Worm (Caenorhabditis elegans): ENCODE results near the gene C23H4.8.
A peak's percentile ranks its signal among the peaks of the same experiment; 100 is the strongest.

Gene C23H4.8

DNA sequence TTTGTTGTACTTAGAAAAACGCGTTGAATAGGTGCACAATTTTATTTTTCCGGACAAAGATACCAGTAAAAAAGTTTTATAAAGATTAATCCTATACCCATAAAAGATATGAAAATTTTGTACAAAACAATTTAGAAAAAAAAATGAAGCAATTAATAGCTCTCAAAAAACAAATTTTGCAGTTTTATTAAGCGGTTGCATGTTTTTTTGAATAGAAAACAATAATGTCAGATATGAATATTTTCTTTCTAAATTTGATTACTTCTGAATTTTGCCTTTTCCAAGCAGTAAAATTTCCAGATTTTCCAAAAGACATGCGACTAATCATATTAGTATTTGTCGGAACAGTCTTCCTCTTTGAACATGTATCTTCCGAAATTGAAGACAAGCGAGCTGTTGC, at the start of gene C23H4.8:
Gene C23H4.8 (plus strand): TSS at position 301 of the 400 bp plus-strand sequence.
- TF ChIP-seq zag-1 (tag; optimal IDR thresholded peaks at IDR 0.05) (no peak), fkh-10 (GFP tag; optimal IDR thresholded peaks at IDR 0.05) (no peak), nhr-48 (tag; optimal IDR thresholded peaks at IDR 0.05) (no peak), daf-8 (GFP tag; IDR thresholded peaks at IDR 0.05) (no peak), nhr-6 (tag; optimal IDR thresholded peaks at IDR 0.05) (no peak), lin-29 (GFP tag; IDR thresholded peaks at IDR 0.05) (no peak), ztf-11 (tag; optimal IDR thresholded peaks at IDR 0.05) (no peak), aly-2 (tag; optimal IDR thresholded peaks at IDR 0.05) (no peak), spr-3 (GFP tag; optimal IDR thresholded peaks at IDR 0.05) (no peak), tra-1 (GFP tag; IDR thresholded peaks at IDR 0.05) (no peak), egl-43 (GFP tag; IDR thresholded peaks at IDR 0.05) (no peak), vab-7 (GFP tag; IDR thresholded peaks at IDR 0.05) (no peak), nhr-10 (tag; optimal IDR thresholded peaks at IDR 0.05) (no peak)

DNA sequence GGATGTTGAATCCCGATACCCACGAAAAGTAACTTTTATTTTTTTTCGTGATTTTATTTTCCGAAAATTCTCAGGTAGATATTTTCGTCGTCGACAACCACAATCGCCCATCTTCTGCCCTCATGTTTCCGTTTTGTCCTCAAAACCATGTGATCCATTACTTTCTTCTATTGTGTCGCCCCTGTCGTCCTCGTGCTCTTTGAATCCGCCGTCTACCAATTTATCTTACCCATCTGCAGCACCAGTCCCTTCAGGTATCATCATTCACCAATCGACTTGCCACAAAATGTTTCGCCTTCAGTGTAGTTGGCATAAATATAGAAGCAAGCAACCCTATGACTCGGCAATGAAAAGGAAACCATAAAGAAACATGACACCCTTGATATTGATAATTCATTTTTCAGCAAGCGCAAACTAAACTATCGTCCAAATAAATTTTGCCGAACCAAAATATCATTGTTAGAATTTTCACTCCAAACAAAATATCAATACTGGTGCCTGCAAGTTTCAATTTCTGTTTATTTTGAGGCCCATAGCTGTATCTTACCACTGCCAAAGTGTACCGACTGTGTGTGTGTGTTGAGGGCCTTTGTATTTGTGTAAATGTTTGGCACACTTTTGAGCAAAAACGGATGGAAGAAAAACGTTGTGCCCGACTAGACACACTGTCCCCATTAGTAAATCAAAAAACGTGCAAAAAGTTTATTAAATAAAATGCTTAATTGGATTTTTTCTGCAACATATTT, 49.2 kb upstream of the C23H4.8 start:
- TF ChIP-seq hlh-30 (tag; optimal IDR thresholded peaks at IDR 0.05; ENCODE audit: insufficient read depth) (peak; percentile 71), ceh-44 (GFP tag; IDR thresholded peaks at IDR 0.05) (no peak), unc-62 (GFP tag; optimal IDR thresholded peaks at IDR 0.05 in 1 of 2) (peak in 1 of 2 experiments; percentile 72), unc-62 (tag; optimal IDR thresholded peaks at IDR 0.05) (no peak), ama-1 (optimal IDR thresholded peaks at IDR 0.05) (no peak)

DNA sequence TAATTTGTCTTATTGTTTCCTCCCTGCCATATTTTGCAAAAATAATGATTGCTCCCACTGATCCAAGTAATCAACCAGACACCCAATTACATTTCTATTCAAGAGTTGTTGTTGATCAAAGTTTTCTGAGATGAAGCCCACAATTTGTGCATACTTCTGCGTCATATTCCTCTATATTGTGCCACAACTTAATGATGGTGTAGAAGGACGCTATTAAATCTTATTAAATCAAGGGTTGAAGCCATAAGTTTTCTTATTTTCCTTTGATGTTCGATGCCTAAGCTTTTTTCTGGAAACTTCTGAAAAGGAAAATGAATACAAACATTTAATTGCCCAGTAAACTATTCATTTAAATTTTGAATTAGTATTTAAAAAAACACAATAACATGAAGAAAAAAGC, 48.3 kb upstream of the C23H4.8 start:
- 0 out of 2 replicates have a peak, but pooled peaks have one; percentile 25 for TF ChIP-seq zfp-3 (GFP tag; conservative IDR thresholded peaks at IDR 0.05)
- TF ChIP-seq aha-1 (tag) = peak; percentile 98
- no peak for TF ChIP-seq ZK546.5 (tag; optimal IDR thresholded peaks at IDR 0.05)

DNA sequence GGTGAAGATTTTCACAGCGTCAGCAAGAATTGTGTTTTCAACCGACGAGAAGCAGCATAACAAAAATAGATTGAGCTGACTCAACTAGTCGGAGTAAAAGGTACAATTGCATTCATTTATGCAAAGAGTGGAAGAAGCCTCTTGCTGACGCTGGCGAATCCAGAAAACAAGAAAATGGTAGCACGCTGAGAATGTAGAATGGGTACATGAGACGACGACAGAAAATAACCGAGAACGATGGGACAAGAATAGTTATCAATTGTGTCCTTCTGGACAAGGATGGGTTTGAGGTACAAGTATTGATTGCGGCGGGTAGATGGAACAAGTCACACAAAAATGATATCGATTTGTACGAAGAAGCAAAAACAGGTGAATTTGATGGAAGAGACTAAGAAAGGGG, 47.7 kb upstream of the C23H4.8 start:
- TF ChIP-seq nhr-25 (tag; optimal IDR thresholded peaks at IDR 0.05; ENCODE audit: borderline replicate concordance, insufficient read depth) (peak; percentile 5), php-3 (GFP tag; IDR thresholded peaks at IDR 0.05) (no peak), ceh-82 (tag; optimal IDR thresholded peaks at IDR 0.05) (no peak), sdz-12 (GFP tag; optimal IDR thresholded peaks at IDR 0.05) (no peak), T26A8.4 (GFP tag; IDR thresholded peaks at IDR 0.05) (0 out of 2 replicates have a peak, but pooled peaks have one; percentile 16), gei-8 (GFP tag; optimal IDR thresholded peaks at IDR 0.05) (peak; percentile 21), lin-15B (tag; optimal IDR thresholded peaks at IDR 0.05) (no peak)

DNA sequence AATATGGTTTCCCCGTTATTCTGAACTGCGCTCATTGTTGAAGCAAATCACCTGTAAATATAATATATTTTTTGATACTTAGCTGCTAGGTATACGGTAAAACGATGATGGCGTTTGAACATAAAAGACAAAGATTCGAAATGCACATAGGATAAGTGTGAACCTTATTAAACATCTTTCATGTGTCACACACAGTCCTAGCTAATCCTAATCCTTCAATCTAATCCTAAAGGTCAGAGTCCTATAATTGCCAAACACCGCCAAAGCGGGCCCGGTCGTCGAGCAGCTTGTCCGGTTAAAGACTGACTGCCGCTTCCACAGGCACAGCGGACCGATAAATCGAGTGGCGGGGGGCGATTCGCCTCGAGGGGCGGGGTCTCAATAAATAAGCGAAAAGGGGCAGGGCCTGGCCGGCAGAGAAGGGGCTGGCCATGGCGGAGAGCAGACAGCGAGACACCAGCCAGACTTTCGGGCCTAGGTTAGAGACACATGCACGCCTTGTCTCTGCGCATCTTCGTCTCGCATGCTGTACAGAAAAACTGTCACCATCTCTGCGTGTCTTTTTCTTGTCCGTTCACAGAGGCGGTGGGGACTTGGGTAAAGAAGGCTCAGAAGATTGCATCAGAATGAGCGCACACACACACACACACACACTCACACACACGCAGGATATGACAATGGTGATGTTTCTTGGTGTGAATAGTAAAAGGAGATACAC, 45.3 kb upstream of the C23H4.8 start, which contains the start of gene F57G12.1:
Gene F57G12.1 (minus strand): TSS at position 51 of the 718 bp plus-strand sequence.
- TF ChIP-seq nhr-28 (tag; optimal IDR thresholded peaks at IDR 0.05) = peak; percentile 62
- TF ChIP-seq lin-29 (GFP tag; IDR thresholded peaks at IDR 0.05) = no peak
- peak; percentile 91 for TF ChIP-seq mep-1 (tag; optimal IDR thresholded peaks at IDR 0.05)
- TF ChIP-seq ztf-7 (tag; optimal IDR thresholded peaks at IDR 0.05) = no peak
- no peak for TF ChIP-seq saeg-2 (GFP tag; IDR thresholded peaks at IDR 0.05)
- no peak for TF ChIP-seq cey-2 (tag; optimal IDR thresholded peaks at IDR 0.05; ENCODE audit: borderline replicate concordance, insufficient read depth)
- TF ChIP-seq R02D3.7 (tag; optimal IDR thresholded peaks at IDR 0.05) = no peak
- 0 out of 2 replicates have a peak, but pooled peaks have one; percentile 15 for TF ChIP-seq T26A8.4 (GFP tag; IDR thresholded peaks at IDR 0.05)
- TF ChIP-seq D1046.2 (GFP tag; IDR thresholded peaks at IDR 0.05) = no peak
- TF ChIP-seq hif-1 (tag; optimal IDR thresholded peaks at IDR 0.05) = peak in 1 of 2 experiments; percentile 83
- TF ChIP-seq unc-62 (GFP tag; optimal IDR thresholded peaks at IDR 0.05 in 1 of 2) = peak in 1 of 2 experiments; percentile 100
- TF ChIP-seq unc-62 (tag; optimal IDR thresholded peaks at IDR 0.05) = no peak
- no peak for TF ChIP-seq snpc-4 (tag; optimal IDR thresholded peaks at IDR 0.05)
- peak; percentile 85 for TF ChIP-seq hlh-30 (tag; optimal IDR thresholded peaks at IDR 0.05; ENCODE audit: insufficient read depth)
- TF ChIP-seq F44E2.7 (GFP tag; IDR thresholded peaks at IDR 0.05) = no peak
- TF ChIP-seq mdt-29 (GFP tag; IDR thresholded peaks at IDR 0.05) = no peak
- TF ChIP-seq T20F7.1 (GFP tag; optimal IDR thresholded peaks at IDR 0.05) = no peak
- TF ChIP-seq nhr-42 (GFP tag; IDR thresholded peaks at IDR 0.05) = no peak
- TF ChIP-seq unc-130 (GFP tag; optimal IDR thresholded peaks at IDR 0.05) = no peak
- TF ChIP-seq fkh-10 (GFP tag; optimal IDR thresholded peaks at IDR 0.05) = peak; percentile 9
- TF ChIP-seq lir-3 (tag; optimal IDR thresholded peaks at IDR 0.05) = no peak
